Worm (Caenorhabditis elegans): Measurements from ENCODE around the gene fbxb-83.
A peak's percentile ranks its signal among the peaks of the same experiment; 100 is the strongest.

fbxb-83 gene

ce11 chrIII:188426-188888 lies 43.4 kb upstream of the fbxb-83 start, which contains the start of gene ubc-20:
TSS of gene ubc-20 (plus strand) at chrIII:188838.
- TF ChIP-seq ztf-11 (tag; optimal IDR thresholded peaks at IDR 0.05) (no peak), elt-3 (tag; optimal IDR thresholded peaks at IDR 0.05) (no peak), ces-1 (GFP tag; optimal IDR thresholded peaks at IDR 0.05) (peak; percentile 2), ceh-39 (tag; optimal IDR thresholded peaks at IDR 0.05) (peak; percentile 41), nhr-237 (tag; optimal IDR thresholded peaks at IDR 0.05) (peak; percentile 31), lin-13 (tag; optimal IDR thresholded peaks at IDR 0.05) (no peak), blmp-1 (tag; optimal IDR thresholded peaks at IDR 0.05) (no peak), unc-62 (GFP tag; optimal IDR thresholded peaks at IDR 0.05) (no peak), sem-2 (GFP tag; optimal IDR thresholded peaks at IDR 0.05) (no peak), drap-1 (GFP tag; optimal IDR thresholded peaks at IDR 0.05) (no peak)

ce11 chrIII:187829-188228 lies 42.8 kb upstream of the fbxb-83 start, which contains the start of gene mxl-2:
TSS of gene mxl-2 (minus strand) at chrIII:188131.
- TF ChIP-seq M03D4.4 (tag; optimal IDR thresholded peaks at IDR 0.05) (no peak), unc-62 (GFP tag; optimal IDR thresholded peaks at IDR 0.05) (no peak), ham-2 (GFP tag; optimal IDR thresholded peaks at IDR 0.05) (no peak)

ce11 chrIII:184335-184734 lies 39.3 kb upstream of the fbxb-83 start:
- TF ChIP-seq nhr-76 (tag; optimal IDR thresholded peaks at IDR 0.05) (no peak), zip-8 (tag; optimal IDR thresholded peaks at IDR 0.05) (peak; percentile 83), sptf-1 (tag; optimal IDR thresholded peaks at IDR 0.05) (no peak), lsy-2 (tag; optimal IDR thresholded peaks at IDR 0.05) (no peak)

ce11 chrIII:183072-183471 lies 38.1 kb upstream of the fbxb-83 start:
- TF ChIP-seq ceh-83 (GFP tag; optimal IDR thresholded peaks at IDR 0.05) (no peak), mep-1 (tag; optimal IDR thresholded peaks at IDR 0.05) (no peak), M03D4.4 (tag; optimal IDR thresholded peaks at IDR 0.05) (no peak), flh-1 (GFP tag; optimal IDR thresholded peaks at IDR 0.05) (no peak), nhr-237 (tag; optimal IDR thresholded peaks at IDR 0.05) (no peak), unc-39 (tag; optimal IDR thresholded peaks at IDR 0.05) (no peak), bed-3 (GFP tag; optimal IDR thresholded peaks at IDR 0.05) (no peak), hlh-1 (tag; optimal IDR thresholded peaks at IDR 0.05) (no peak), ceh-43 (GFP tag; optimal IDR thresholded peaks at IDR 0.05) (no peak), nhr-76 (tag; optimal IDR thresholded peaks at IDR 0.05) (no peak), mls-2 (tag; optimal IDR thresholded peaks at IDR 0.05) (no peak), lin-13 (tag; optimal IDR thresholded peaks at IDR 0.05) (no peak), sem-2 (GFP tag; optimal IDR thresholded peaks at IDR 0.05) (no peak), elt-1 (tag; optimal IDR thresholded peaks at IDR 0.05; ENCODE audit: borderline replicate concordance, insufficient read depth) (no peak), tbx-8 (GFP tag; optimal IDR thresholded peaks at IDR 0.05) (no peak), cnd-1 (tag; optimal IDR thresholded peaks at IDR 0.05) (no peak), unc-62 (GFP tag; optimal IDR thresholded peaks at IDR 0.05) (no peak), ceh-39 (tag; optimal IDR thresholded peaks at IDR 0.05) (no peak), mab-5 (tag; optimal IDR thresholded peaks at IDR 0.05) (no peak)

- TF ChIP-seq zip-8 (tag; optimal IDR thresholded peaks at IDR 0.05) = no peak
- no peak for TF ChIP-seq mep-1 (tag; optimal IDR thresholded peaks at IDR 0.05)
- TF ChIP-seq sptf-1 (tag; optimal IDR thresholded peaks at IDR 0.05) = no peak
- no peak for TF ChIP-seq hlh-1 (tag; optimal IDR thresholded peaks at IDR 0.05)
- no peak for TF ChIP-seq lin-32 (GFP tag; optimal IDR thresholded peaks at IDR 0.05)
- no peak for TF ChIP-seq ces-1 (GFP tag; optimal IDR thresholded peaks at IDR 0.05)
- TF ChIP-seq ceh-39 (tag; optimal IDR thresholded peaks at IDR 0.05) = no peak
- TF ChIP-seq mab-5 (tag; optimal IDR thresholded peaks at IDR 0.05) = no peak
- no peak for TF ChIP-seq drap-1 (GFP tag; optimal IDR thresholded peaks at IDR 0.05)
- TF ChIP-seq sem-2 (GFP tag; optimal IDR thresholded peaks at IDR 0.05) = no peak
- TF ChIP-seq elt-1 (tag; optimal IDR thresholded peaks at IDR 0.05; ENCODE audit: borderline replicate concordance, insufficient read depth) = no peak
- TF ChIP-seq nhr-2 (tag; optimal IDR thresholded peaks at IDR 0.05) = no peak
- no peak for TF ChIP-seq lsy-2 (tag; optimal IDR thresholded peaks at IDR 0.05)
- TF ChIP-seq pha-4 (tag; optimal IDR thresholded peaks at IDR 0.05) = no peak
Observed at ce11 chrIII:182080-182479, 37.1 kb upstream of the fbxb-83 start, which contains the start of gene F40G9.15. TSS of gene F40G9.15 (plus strand) at chrIII:182380.

All from whole organism, mixed stage, embryonic.